Worm (Caenorhabditis elegans) whole organism, late embryonic: ENCODE results near the gene C53D6.7.

Experiments
- K02D7.2 ChIP-seq: sonication (generic microtip); optimal IDR thresholded peaks from 2 replicates; lab custom pipeline; 2017; ENCODE audit warnings: mild to moderate bottlenecking, missing genetic modification characterization, missing compliant biosample characterization
- Y22D7AL.16 ChIP-seq: sonication (generic microtip); optimal IDR thresholded peaks from 2 replicates; lab custom pipeline; 2016; ENCODE audit warnings: missing genetic modification characterization, missing compliant biosample characterization
- ahr-1 ChIP-seq: sonication (generic microtip); optimal IDR thresholded peaks from 2 replicates; lab custom pipeline; 2016; ENCODE audit warnings: missing genetic modification characterization, missing compliant biosample characterization
- ceh-14 ChIP-seq: sonication (generic microtip); optimal IDR thresholded peaks from 2 replicates; lab custom pipeline; 2016; ENCODE audit warnings: missing genotype, missing genetic modification characterization, missing compliant biosample characterization
- ceh-31 ChIP-seq: sonication (generic microtip); optimal IDR thresholded peaks from 2 replicates; lab custom pipeline; 2016; ENCODE audit warnings: missing genetic modification characterization, missing compliant biosample characterization
- ceh-6 ChIP-seq: fragments of 200-800 bp; sonication (Bioruptor generic); optimal IDR thresholded peaks from 2 replicates; lab custom pipeline; 2018; ENCODE audit warnings: mild to moderate bottlenecking, missing genetic modification characterization, missing compliant biosample characterization
- elt-4 ChIP-seq: sonication (generic microtip); optimal IDR thresholded peaks from 2 replicates; lab custom pipeline; 2016; ENCODE audit warnings: missing genetic modification characterization, missing compliant biosample characterization
- pag-3 ChIP-seq: sonication (generic microtip); optimal IDR thresholded peaks from 2 replicates; lab custom pipeline; 2016; ENCODE audit warnings: missing compliant biosample characterization, missing genetic modification characterization, borderline replicate concordance
- unc-42 ChIP-seq: sonication (generic microtip); optimal IDR thresholded peaks from 2 replicates; lab custom pipeline; 2016; ENCODE audit warnings: missing genotype, missing genetic modification characterization, missing compliant biosample characterization

ce11 chrIV:9002636-9003035 is 34.3 kb downstream of the C53D6.7 start, which contains the start of gene C53D6.8:
- TF ChIP-seq ceh-14 (tag; lab: Kevin White, UChicago) = no peak
- no peak for TF ChIP-seq pag-3
- TF ChIP-seq ceh-31 (tag; lab: Kevin White, UChicago) = no peak
- TF ChIP-seq Y22D7AL.16 (tag; lab: Kevin White, UChicago) = no peak
- TF ChIP-seq K02D7.2 = no peak
- no peak for TF ChIP-seq ahr-1 (tag; lab: Kevin White, UChicago)
- no peak for TF ChIP-seq unc-42 (tag; lab: Kevin White, UChicago)
- no peak for TF ChIP-seq elt-4 (tag; lab: Kevin White, UChicago)
- TF ChIP-seq ceh-6 = no peak
